Worm (Caenorhabditis elegans): Measurements from ENCODE around the gene hpo-30.

hpo-30 gene

ce11 chrV:12287667-12288066 is 22.5 kb downstream of the hpo-30 start:
- TF ChIP-seq Y67H2A.10 (GFP tag; conservative IDR thresholded peaks at IDR 0.05), result no peak
- TF ChIP-seq Y79H2A.3 (GFP tag; conservative IDR thresholded peaks at IDR 0.05), result no peak
- no peak for TF ChIP-seq nhr-80 (tag; optimal IDR thresholded peaks at IDR 0.05)
- no peak for TF ChIP-seq ceh-91 (GFP tag; IDR thresholded peaks at IDR 0.05)
- TF ChIP-seq mxl-1 (tag; optimal IDR thresholded peaks at IDR 0.05), result no peak
- TF ChIP-seq rcor-1 (GFP tag; IDR thresholded peaks at IDR 0.05), result no peak

ce11 chrV:12283187-12283586 is 27.0 kb downstream of the hpo-30 start, which contains the start of gene F55C5.10:
F55C5.10 (plus strand) TSS chrV:12283487.
- TF ChIP-seq attf-5 (GFP tag; optimal IDR thresholded peaks at IDR 0.05) (no peak), F49E8.2 (tag; optimal IDR thresholded peaks at IDR 0.05; ENCODE audit: insufficient read depth) (no peak), pbrm-1 (GFP tag; IDR thresholded peaks at IDR 0.05) (no peak), rcor-1 (GFP tag; IDR thresholded peaks at IDR 0.05) (no peak), lin-54 (GFP tag; optimal IDR thresholded peaks at IDR 0.05) (no peak), snpc-1.1 (tag; optimal IDR thresholded peaks at IDR 0.05; ENCODE audit: insufficient read depth) (no peak), atf-7 (tag; optimal IDR thresholded peaks at IDR 0.05) (no peak), him-1 (tag; optimal IDR thresholded peaks at IDR 0.05) (no peak), F23B12.7 (tag; optimal IDR thresholded peaks at IDR 0.05; ENCODE audit: insufficient read depth) (no peak), nhr-27 (tag; optimal IDR thresholded peaks at IDR 0.05) (no peak), lir-1 (GFP tag; conservative IDR thresholded peaks at IDR 0.05) (no peak), zim-3 (tag; optimal IDR thresholded peaks at IDR 0.05) (no peak), rpc-1 (optimal IDR thresholded peaks at IDR 0.05) (no peak), rpc-1 (tag; optimal IDR thresholded peaks at IDR 0.05) (no peak)

DNA sequence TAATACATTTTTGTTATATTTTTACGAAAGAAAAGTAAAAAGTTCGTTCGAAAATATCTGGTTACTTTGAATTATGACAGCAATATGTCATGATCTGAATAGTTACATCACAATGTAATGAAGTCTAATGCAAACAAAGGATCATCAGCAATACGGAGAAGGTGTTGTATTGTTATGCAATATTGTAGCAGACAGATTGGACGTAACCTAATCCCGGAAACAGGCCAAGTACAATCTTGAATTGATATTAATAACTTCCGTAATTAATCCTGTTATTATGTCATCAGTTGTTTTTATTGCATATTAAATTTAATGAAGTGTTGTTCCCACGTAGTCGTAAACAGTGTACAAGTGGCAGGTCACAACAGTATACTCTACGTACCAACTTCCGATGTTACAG is 28.6 kb downstream of the hpo-30 start:
- TF ChIP-seq egl-44 (GFP tag; IDR thresholded peaks at IDR 0.05) (no peak), tbp1 (GFP tag; optimal IDR thresholded peaks at IDR 0.05) (no peak), egl-18 (GFP tag; IDR thresholded peaks at IDR 0.05) (no peak), F22D6.2 (tag; optimal IDR thresholded peaks at IDR 0.05) (no peak), K12H6.12 (tag; optimal IDR thresholded peaks at IDR 0.05) (no peak), T07F8.4 (tag; optimal IDR thresholded peaks at IDR 0.05) (no peak), ZK185.1 (tag; optimal IDR thresholded peaks at IDR 0.05; ENCODE audit: poor library complexity, severe bottlenecking) (no peak), madf-3 (GFP tag; IDR thresholded peaks at IDR 0.05) (no peak), F57C9.4 (tag; optimal IDR thresholded peaks at IDR 0.05) (no peak), sptf-2 (GFP tag; optimal IDR thresholded peaks at IDR 0.05) (no peak), athp-1 (tag; optimal IDR thresholded peaks at IDR 0.05) (no peak), C06A6.2 (GFP tag; conservative IDR thresholded peaks at IDR 0.05) (no peak), nhr-27 (tag; optimal IDR thresholded peaks at IDR 0.05) (no peak), ztf-22 (GFP tag; optimal IDR thresholded peaks at IDR 0.05) (no peak), ama-1 (optimal IDR thresholded peaks at IDR 0.05) (no peak), ama-1 (GFP tag; optimal IDR thresholded peaks at IDR 0.05) (no peak), pbrm-1 (GFP tag; IDR thresholded peaks at IDR 0.05) (no peak), F39B2.1 (GFP tag; IDR thresholded peaks at IDR 0.05) (no peak), attf-5 (GFP tag; optimal IDR thresholded peaks at IDR 0.05) (no peak)

- no peak for TF ChIP-seq T07F8.4 (tag; optimal IDR thresholded peaks at IDR 0.05)
- no peak for TF ChIP-seq lin-26 (GFP tag; IDR thresholded peaks at IDR 0.05)
- no peak for TF ChIP-seq rpc-1 (optimal IDR thresholded peaks at IDR 0.05)
- no peak for TF ChIP-seq rpc-1 (tag; optimal IDR thresholded peaks at IDR 0.05)
- no peak for TF ChIP-seq F39B2.1 (GFP tag; IDR thresholded peaks at IDR 0.05)
- no peak for TF ChIP-seq somi-1 (GFP tag; optimal IDR thresholded peaks at IDR 0.05)
- TF ChIP-seq hlh-12 (tag; optimal IDR thresholded peaks at IDR 0.05), result no peak
- TF ChIP-seq attf-6 (GFP tag; IDR thresholded peaks at IDR 0.05), result no peak
- no peak for TF ChIP-seq nhr-179 (tag; optimal IDR thresholded peaks at IDR 0.05)
- TF ChIP-seq ceh-79 (tag; optimal IDR thresholded peaks at IDR 0.05), result no peak
- TF ChIP-seq nfya-2 (GFP tag; IDR thresholded peaks at IDR 0.05), result no peak
- no peak for TF ChIP-seq ceh-40 (GFP tag; IDR thresholded peaks at IDR 0.05)
- TF ChIP-seq snpc-1.1 (tag; optimal IDR thresholded peaks at IDR 0.05; ENCODE audit: insufficient read depth), result no peak
- no peak for TF ChIP-seq B0035.1 (tag; optimal IDR thresholded peaks at IDR 0.05)
- no peak for TF ChIP-seq snpc-1.3 (tag; optimal IDR thresholded peaks at IDR 0.05; ENCODE audit: insufficient read depth)
- no peak for TF ChIP-seq bed-1 (GFP tag; IDR thresholded peaks at IDR 0.05)
These were observed 33.2 kb downstream of the hpo-30 start, which contains the start of gene bnc-1 for ce11 chrV:12276946-12277345. bnc-1 (minus strand) TSS chrV:12277046.
